Worm (Caenorhabditis elegans) whole organism, L4 larva: Measurements from ENCODE around the gene Y67D8C.7.

Experiments used
- dpl-1 ChIP-seq: fragments of 150-350 bp; optimal IDR thresholded peaks from 2 replicates; lab custom pipeline; 2014; ENCODE audit warnings: missing biosample characterization, missing genetic modification reagents, missing genetic modification characterization
- nhr-76 ChIP-seq: fragments of 150-350 bp; optimal IDR thresholded peaks from 2 replicates; lab custom pipeline; 2014; ENCODE audit warnings: missing biosample characterization, missing genetic modification characterization
- snpc-4 ChIP-seq: fragments of 150-350 bp; optimal IDR thresholded peaks from 2 replicates; lab custom pipeline; 2014; ENCODE audit warnings: missing biosample characterization, missing genetic modification characterization
- unc-39 ChIP-seq: sonication (generic microtip); optimal IDR thresholded peaks from 2 replicates; lab custom pipeline; 2017; ENCODE audit warnings: missing biosample characterization, missing genetic modification characterization

DNA sequence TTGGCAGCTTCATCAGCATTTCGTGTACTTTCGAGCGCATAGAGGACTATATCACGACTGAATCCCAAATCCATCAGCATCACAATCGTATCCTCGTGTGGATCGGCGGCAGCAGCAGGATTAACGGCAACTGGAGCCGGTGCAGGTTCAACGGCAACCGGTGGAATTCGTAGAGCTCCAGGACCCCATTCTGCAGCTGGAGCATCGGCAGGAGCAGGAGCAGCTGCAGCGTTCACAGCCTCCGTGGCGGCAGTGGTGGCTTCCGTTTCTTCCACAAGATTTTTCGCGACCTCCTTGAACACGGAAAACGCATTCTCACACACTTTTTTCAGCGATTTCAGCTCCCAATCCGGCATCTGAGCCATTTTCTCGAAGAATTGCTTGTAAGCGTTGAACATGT lies 22.6 kb downstream of the Y67D8C.7 start:
- TF ChIP-seq nhr-76 (tag; lab: Kevin White, UChicago) (no peak), dpl-1 (GFP tag; lab: Kevin White, UChicago) (no peak), unc-39 (tag; lab: Kevin White, UChicago) (no peak), snpc-4 (tag; lab: Kevin White, UChicago) (no peak)
